Worm (Caenorhabditis elegans) whole organism, L4 larva: Measurements from ENCODE around the gene W03H9.1.

Experiments used
- R02D3.7 ChIP-seq: fragments of 150-350 bp; sonication (generic microtip); optimal IDR thresholded peaks from 3 replicates; lab custom pipeline; 2014; ENCODE audit warnings: missing biosample characterization, missing genetic modification characterization
- daf-12 ChIP-seq: fragments of 150-350 bp; optimal IDR thresholded peaks from 2 replicates; lab custom pipeline; 2014; ENCODE audit warnings: missing biosample characterization, missing genetic modification reagents, missing genetic modification characterization
- jun-1 ChIP-seq: fragments of 150-350 bp; optimal IDR thresholded peaks from 2 replicates; lab custom pipeline; 2014; ENCODE audit warnings: missing biosample characterization, missing genetic modification reagents, missing genetic modification characterization
- lsy-2 ChIP-seq, 2 experiments: fragments of 150-350 bp in 1 of 2; sonication (generic microtip) in 1 of 2; optimal IDR thresholded peaks; 2 replicates each; lab custom pipeline; 2014 to 2017; ENCODE audit warnings: missing biosample characterization in 2 of 2, missing genetic modification characterization in 2 of 2
- nhr-111 ChIP-seq: fragments of 200-800 bp; sonication (Bioruptor generic); optimal IDR thresholded peaks from 2 replicates; lab custom pipeline; 2018; ENCODE audit warnings: mild to moderate bottlenecking, missing genetic modification characterization, missing compliant biosample characterization
- nhr-25 ChIP-seq: sonication (generic microtip); optimal IDR thresholded peaks from 2 replicates; lab custom pipeline; 2017; ENCODE audit warnings: missing genetic modification characterization, mild to moderate bottlenecking, missing compliant biosample characterization, antibody characterized with exemption, moderate library complexity, borderline replicate concordance; ENCODE audit not compliant: insufficient read depth
- pha-4 ChIP-seq, 2 experiments: fragments of 150-350 bp in 1 of 2; fragments of 200-800 bp in 1 of 2; sonication (Bioruptor generic) in 1 of 2; IDR thresholded peaks in 1 of 2; optimal IDR thresholded peaks in 1 of 2; 2 replicates each; pipeline versions ENCODE4 v1.3.6 to Lab custom; 2014 to 2022; ENCODE audit warnings: missing genetic modification characterization in 2 of 2, missing genetic modification reagents in 2 of 2, missing biosample characterization in 1 of 2, missing compliant biosample characterization in 1 of 2
- pqm-1 ChIP-seq: sonication (generic microtip); optimal IDR thresholded peaks from 2 replicates; lab custom pipeline; 2017; ENCODE audit warnings: missing biosample characterization, missing genetic modification characterization
- skn-1 ChIP-seq: fragments of 150-350 bp; optimal IDR thresholded peaks from 2 replicates; lab custom pipeline; 2014; ENCODE audit warnings: missing biosample characterization, missing genetic modification characterization
- zip-2 ChIP-seq: fragments of 150-350 bp; optimal IDR thresholded peaks from 2 replicates; lab custom pipeline; 2014; ENCODE audit warnings: missing biosample characterization, missing genetic modification characterization

DNA sequence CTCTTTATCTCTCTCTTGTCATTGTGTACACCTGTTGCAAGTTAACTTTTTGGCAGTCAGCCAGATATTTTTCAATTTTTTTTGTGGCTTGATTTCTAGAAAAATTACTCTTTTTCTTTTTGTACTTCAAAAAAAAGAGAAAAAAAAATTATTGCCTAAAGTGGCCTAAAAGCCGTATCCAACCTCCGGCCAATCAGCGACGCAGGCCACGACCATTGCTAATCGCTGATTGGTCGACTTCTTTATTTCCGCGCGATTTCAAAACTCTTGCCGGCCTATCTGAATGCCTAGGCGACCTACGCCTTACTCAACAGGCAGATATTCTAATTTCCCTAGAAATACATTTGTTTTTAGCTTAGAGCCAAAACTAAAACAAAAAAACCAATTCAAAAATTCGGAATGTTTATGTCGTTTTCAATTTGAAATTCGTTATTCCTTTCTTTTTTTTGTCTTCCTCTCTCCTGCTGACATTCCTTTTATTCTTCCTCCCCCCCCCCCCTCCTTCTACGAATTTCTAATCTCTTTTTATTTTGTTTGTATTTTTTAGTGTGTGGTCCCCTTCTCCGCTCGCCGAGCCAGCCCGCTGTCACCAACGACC is 47.7 kb upstream of the W03H9.1 start, which contains the start of gene ace-4:
- TF ChIP-seq nhr-111 (GFP tag; lab: Kevin White, UChicago) (no peak), skn-1 (tag; lab: Kevin White, UChicago) (no peak), pha-4 (GFP tag; IDR thresholded peaks at IDR 0.05; lab: Robert Waterston, UW) (no peak), pha-4 (tag; optimal IDR thresholded peaks at IDR 0.05; lab: Kevin White, UChicago) (no peak), nhr-25 (tag; lab: Kevin White, UChicago) (no peak), jun-1 (tag; lab: Kevin White, UChicago) (no peak), lsy-2 (tag; optimal IDR thresholded peaks at IDR 0.05; lab: Kevin White, UChicago) (no peak), zip-2 (no peak), daf-12 (no peak), R02D3.7 (tag; lab: Kevin White, UChicago) (no peak), pqm-1 (tag; lab: Kevin White, UChicago) (no peak)
